Worm (Caenorhabditis elegans) whole organism, midembryonic: Measurements from ENCODE around the gene gldc-1.

Source experiments
- flt-1 ChIP-seq: fragments of 200-800 bp; sonication (Bioruptor generic); IDR thresholded peaks from 2 replicates; pipeline ENCODE4 v1.3.6; 2022; ENCODE audit warnings: missing genetic modification characterization, missing compliant biosample characterization
- ztf-23 ChIP-seq: fragments of 200-800 bp; sonication (Bioruptor generic); IDR thresholded peaks from 2 replicates; pipeline ENCODE4 v1.3.6; 2022; ENCODE audit warnings: missing genetic modification reagents, missing genetic modification characterization, missing compliant biosample characterization

ce11 chrII:6010544-6010943 is 39.7 kb upstream of the gldc-1 start, which contains the start of gene ins-20:
- TF ChIP-seq flt-1 (GFP tag; lab: Robert Waterston, UW) (no peak), ztf-23 (GFP tag; lab: Robert Waterston, UW) (no peak)
